Worm (Caenorhabditis elegans) whole organism, late embryonic: ENCODE data around the gene C15B12.4.

Experiments used
- ahr-1 ChIP-seq: sonication (generic microtip); optimal IDR thresholded peaks from 2 replicates; lab custom pipeline; 2016; ENCODE audit warnings: missing genetic modification characterization, missing compliant biosample characterization
- ceh-30 ChIP-seq: fragments of 150-350 bp; optimal IDR thresholded peaks from 2 replicates; lab custom pipeline; 2014; ENCODE audit warnings: missing biosample characterization, missing genetic modification characterization
- elt-4 ChIP-seq: sonication (generic microtip); optimal IDR thresholded peaks from 2 replicates; lab custom pipeline; 2016; ENCODE audit warnings: missing genetic modification characterization, missing compliant biosample characterization
- gmeb-2 ChIP-seq: sonication (generic microtip); optimal IDR thresholded peaks from 2 replicates; lab custom pipeline; 2016; ENCODE audit warnings: missing genetic modification characterization, inconsistent platforms, missing compliant biosample characterization
- hlh-30 ChIP-seq: sonication (generic microtip); optimal IDR thresholded peaks from 2 replicates; lab custom pipeline; 2017; ENCODE audit warnings: antibody characterized with exemption, missing genetic modification characterization, missing compliant biosample characterization; ENCODE audit not compliant: insufficient read depth
- lim-6 ChIP-seq: sonication (generic microtip); optimal IDR thresholded peaks from 2 replicates; lab custom pipeline; 2016; ENCODE audit warnings: missing genetic modification characterization, missing compliant biosample characterization
- nhr-11 ChIP-seq: fragments of 150-350 bp; optimal IDR thresholded peaks from 2 replicates; lab custom pipeline; 2014; ENCODE audit warnings: missing biosample characterization, missing genetic modification characterization
- npax-4 ChIP-seq: sonication (generic microtip); optimal IDR thresholded peaks from 2 replicates; lab custom pipeline; 2016; ENCODE audit warnings: missing genetic modification characterization, missing compliant biosample characterization
- pag-3 ChIP-seq: sonication (generic microtip); optimal IDR thresholded peaks from 2 replicates; lab custom pipeline; 2016; ENCODE audit warnings: missing compliant biosample characterization, missing genetic modification characterization, borderline replicate concordance
- pqm-1 ChIP-seq: sonication (generic microtip); optimal IDR thresholded peaks from 2 replicates; lab custom pipeline; 2016; ENCODE audit warnings: missing genetic modification characterization, missing compliant biosample characterization
- tbx-2 ChIP-seq: sonication (generic microtip); optimal IDR thresholded peaks from 2 replicates; lab custom pipeline; 2016; ENCODE audit warnings: missing genetic modification characterization, missing compliant biosample characterization

DNA sequence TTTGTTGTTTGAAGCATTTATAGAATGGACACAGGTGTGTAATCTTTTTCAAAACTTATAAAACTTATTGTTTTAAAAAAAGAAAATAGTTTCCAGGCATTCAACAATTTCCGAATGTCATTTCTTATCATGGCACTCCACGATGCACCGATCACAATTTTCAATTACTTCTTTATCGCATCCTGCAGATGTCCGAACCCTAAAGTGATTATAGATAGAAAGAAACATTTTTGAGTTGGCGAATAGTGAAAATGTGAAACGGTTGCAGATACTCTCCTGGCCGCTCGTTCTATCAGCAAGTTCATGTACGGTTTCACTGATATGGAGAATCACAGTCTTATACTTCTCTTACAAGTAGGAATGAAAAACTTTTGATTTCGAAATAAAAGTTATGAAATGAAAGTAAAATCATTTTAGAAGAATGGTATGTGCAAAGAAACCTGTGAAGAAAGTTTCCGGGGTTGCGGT lies 10.5 kb downstream of the C15B12.4 start, which contains the start of gene C15B12.2:
- TF ChIP-seq nhr-11 (tag; lab: Kevin White, UChicago), result no peak
- TF ChIP-seq lim-6, result no peak
- TF ChIP-seq elt-4 (tag; lab: Kevin White, UChicago), result no peak
- TF ChIP-seq tbx-2, result no peak
- TF ChIP-seq gmeb-2 (tag; lab: Kevin White, UChicago), result no peak
- TF ChIP-seq ahr-1 (tag; lab: Kevin White, UChicago), result no peak
- no peak for TF ChIP-seq pag-3
- TF ChIP-seq ceh-30, result no peak
- no peak for TF ChIP-seq hlh-30 (tag; lab: Kevin White, UChicago)
- no peak for TF ChIP-seq npax-4 (tag; lab: Kevin White, UChicago)
- TF ChIP-seq pqm-1, result no peak
